Worm (Caenorhabditis elegans) whole organism, L1 larva: ENCODE data around the gene Y60A3A.25.
"Not testable (repeated sequence)": the region's sequence is repeated elsewhere in the genome, so short reads cannot be mapped to it uniquely, and the experiment has no call there.

Experiments
- ceh-90 ChIP-seq: sonication (generic microtip); optimal IDR thresholded peaks from 2 replicates; lab custom pipeline; 2016; ENCODE audit warnings: missing genetic modification characterization, missing compliant biosample characterization
- sup-37 ChIP-seq: fragments of 200-800 bp; sonication (Bioruptor generic); optimal IDR thresholded peaks from 2 replicates; lab custom pipeline; 2018; ENCODE audit warnings: mild to moderate bottlenecking, missing genetic modification characterization, missing compliant biosample characterization

DNA sequence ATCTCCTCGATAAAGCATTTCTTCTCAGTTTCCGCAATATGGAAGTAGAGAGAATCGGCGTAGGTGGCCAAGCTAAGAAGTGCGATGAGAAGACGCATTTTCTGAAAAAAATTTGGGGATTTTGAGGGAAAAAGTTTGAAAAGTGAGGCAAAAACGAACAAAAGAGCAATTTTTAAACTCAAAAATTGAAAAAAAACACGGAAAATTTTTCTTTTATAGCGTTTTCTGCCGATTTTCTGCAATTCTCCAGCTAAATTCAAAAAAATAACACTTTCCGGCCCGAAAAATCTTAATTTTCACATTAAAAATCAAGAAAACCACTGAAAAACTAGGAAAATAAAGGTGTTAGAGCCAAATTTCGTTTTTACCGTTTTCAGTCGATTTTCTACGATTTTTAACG, 45.0 kb downstream of the Y60A3A.25 start, which contains the start of gene tmed-4:
- TF ChIP-seq ceh-90 (tag; lab: Kevin White, UChicago); sup-37: not testable (repeated sequence)
